Worm (Caenorhabditis elegans): ENCODE data around the gene tatn-1.

- TF ChIP-seq W03F9.2 (tag; optimal IDR thresholded peaks at IDR 0.05) (no peak), him-1 (tag; optimal IDR thresholded peaks at IDR 0.05) (no peak)
Observed at ce11 chrX:14804706-14805105, 13.9 kb downstream of the tatn-1 start.

Measured in whole organism, L4/young adult.